Worm (Caenorhabditis elegans) whole organism, L4/young adult: Measurements from ENCODE around the gene ZK930.2.

Source experiments
- W03F9.2 ChIP-seq: fragments of 150-350 bp; optimal IDR thresholded peaks from 2 replicates; lab custom pipeline; 2014; ENCODE audit warnings: missing biosample characterization, missing genetic modification characterization
- dao-5 ChIP-seq: sonication (generic microtip); optimal IDR thresholded peaks from 2 replicates; lab custom pipeline; 2016; ENCODE audit warnings: missing genotype, missing genetic modification characterization, moderate library complexity, missing compliant biosample characterization
- him-1 ChIP-seq: sonication (generic microtip); optimal IDR thresholded peaks from 2 replicates; lab custom pipeline; 2016; ENCODE audit warnings: missing genotype, missing genetic modification reagents, missing genetic modification characterization, missing compliant biosample characterization

ce11 chrII:11923620-11924298, 30.5 kb upstream of the ZK930.2 start:
- TF ChIP-seq W03F9.2, result no peak
- no peak for TF ChIP-seq dao-5
- no peak for TF ChIP-seq him-1 (tag; lab: Kevin White, UChicago)
